Fruit fly (Drosophila melanogaster) whole organism, embryonic: ENCODE measurements around the gene CG33098.

Experiments
- C15 ChIP-seq: fragments of 200-800 bp; sonication (Bioruptor generic); IDR thresholded peaks from 3 replicates; pipeline ENCODE4 v1.3.6; 2022; ENCODE audit warnings: missing biosample characterization, missing genetic modification characterization
- CG11247 ChIP-seq: fragments of 200-800 bp; sonication (Bioruptor generic); IDR thresholded peaks from 2 replicates; pipeline ENCODE4 v1.3.6; 2022; ENCODE audit warnings: missing biosample characterization, missing genetic modification characterization
- CG12219 ChIP-seq: fragments of 200-800 bp; sonication (Bioruptor generic); optimal IDR thresholded peaks from 3 replicates; lab custom pipeline; 2018; ENCODE audit warnings: missing biosample characterization, mild to moderate bottlenecking, missing genetic modification characterization
- CG12236 ChIP-seq: fragments of 200-800 bp; sonication (Bioruptor generic); optimal IDR thresholded peaks from 2 replicates; lab custom pipeline; 2016; ENCODE audit warnings: missing biosample characterization, missing genetic modification characterization
- CG13624 ChIP-seq: fragments of 200-800 bp; sonication (Bioruptor generic); optimal IDR thresholded peaks from 2 replicates; lab custom pipeline; 2016; ENCODE audit warnings: missing biosample characterization, missing genetic modification characterization
- CG17328 ChIP-seq: fragments of 200-800 bp; sonication (Bioruptor generic); IDR thresholded peaks from 2 replicates; pipeline ENCODE4 v1.3.6; 2022; ENCODE audit warnings: missing biosample characterization, missing genetic modification characterization
- CG17912 ChIP-seq: fragments of 200-800 bp; sonication (Bioruptor generic); optimal IDR thresholded peaks from 2 replicates; lab custom pipeline; 2018; ENCODE audit warnings: missing biosample characterization, mild to moderate bottlenecking, missing genetic modification characterization
- CG18619 ChIP-seq: fragments of 200-800 bp; sonication (Bioruptor generic); optimal IDR thresholded peaks from 3 replicates; lab custom pipeline; 2017; ENCODE audit warnings: missing biosample characterization, mild to moderate bottlenecking, missing genetic modification characterization
- CG2202 ChIP-seq: fragments of 200-800 bp; sonication (Bioruptor generic); optimal IDR thresholded peaks from 2 replicates; lab custom pipeline; 2018; ENCODE audit warnings: missing biosample characterization, mild to moderate bottlenecking, missing genetic modification characterization
- CG2712 ChIP-seq: fragments of 200-800 bp; optimal IDR thresholded peaks from 3 replicates; lab custom pipeline; 2019; ENCODE audit warnings: missing biosample characterization, mild to moderate bottlenecking, missing genetic modification characterization, moderate library complexity
- CG33557 ChIP-seq: fragments of 200-800 bp; sonication (Bioruptor generic); optimal IDR thresholded peaks from 2 replicates; lab custom pipeline; 2019; ENCODE audit warnings: missing biosample characterization, mild to moderate bottlenecking, missing genetic modification characterization, moderate library complexity
- CG3407 ChIP-seq: fragments of 200-800 bp; sonication (Bioruptor generic); optimal IDR thresholded peaks from 2 replicates; lab custom pipeline; 2018; ENCODE audit warnings: missing biosample characterization, mild to moderate bottlenecking, missing genetic modification characterization
- CG3847 ChIP-seq: fragments of 200-800 bp; sonication (Bioruptor generic); IDR thresholded peaks from 2 replicates; pipeline ENCODE4 v1.3.6; 2022; ENCODE audit warnings: missing biosample characterization, missing genetic modification characterization
- CG6765 ChIP-seq: fragments of 200-800 bp; sonication (Bioruptor generic); optimal IDR thresholded peaks from 3 replicates; lab custom pipeline; 2017; ENCODE audit warnings: missing biosample characterization, mild to moderate bottlenecking, missing genetic modification characterization
- CG9215 ChIP-seq: fragments of 200-800 bp; sonication (Bioruptor generic); IDR thresholded peaks from 2 replicates; pipeline ENCODE4 v1.3.6; 2022; ENCODE audit warnings: missing biosample characterization, missing genetic modification characterization
- CG9817 ChIP-seq: fragments of 200-800 bp; sonication (Bioruptor generic); optimal IDR thresholded peaks from 2 replicates; lab custom pipeline; 2018; ENCODE audit warnings: missing biosample characterization, mild to moderate bottlenecking, missing genetic modification characterization, moderate library complexity
- CTCF ChIP-seq: fragments of 200-800 bp; sonication (Bioruptor generic); optimal IDR thresholded peaks from 2 replicates; lab custom pipeline; 2017; ENCODE audit warnings: missing biosample characterization, mild to moderate bottlenecking, missing genetic modification characterization, moderate library complexity
- D ChIP-seq, 2 experiments: fragments of 200-800 bp in 1 of 2; fragments of >200 bp in 1 of 2; sonication (Bioruptor generic) in 1 of 2; optimal IDR thresholded peaks; 2 replicates in 1 of 2; 3 replicates in 1 of 2; lab custom pipeline; 2017; ENCODE audit warnings: mild to moderate bottlenecking in 1 of 2, missing biosample characterization in 1 of 2, missing genetic modification characterization in 1 of 2, missing genetic modification reagents in 1 of 2
- Gsc ChIP-seq: fragments of 200-800 bp; sonication (Bioruptor generic); IDR thresholded peaks from 2 replicates; pipeline ENCODE4 v1.3.6; 2022; ENCODE audit warnings: missing biosample characterization, missing genetic modification characterization
- Hand ChIP-seq: fragments of 200-800 bp; sonication (Bioruptor generic); optimal IDR thresholded peaks from 2 replicates; lab custom pipeline; 2017; ENCODE audit warnings: mild to moderate bottlenecking, missing biosample characterization, missing genetic modification reagents, missing genetic modification characterization
- Hmx ChIP-seq: fragments of 200-800 bp; sonication (Bioruptor generic); optimal IDR thresholded peaks from 2 replicates; lab custom pipeline; 2016; ENCODE audit warnings: missing biosample characterization, missing genetic modification characterization
- Kr ChIP-seq: fragments of 200-800 bp; sonication (Bioruptor generic); optimal IDR thresholded peaks from 2 replicates; lab custom pipeline; 2017; ENCODE audit warnings: missing biosample characterization, mild to moderate bottlenecking, missing genetic modification characterization
- MESR4 ChIP-seq: fragments of 200-800 bp; sonication (Bioruptor generic); optimal IDR thresholded peaks from 2 replicates; lab custom pipeline; 2018; ENCODE audit warnings: missing biosample characterization, mild to moderate bottlenecking, missing genetic modification characterization, moderate library complexity
- Pdp1 ChIP-seq, 2 experiments: fragments of 200-800 bp; sonication (Bioruptor generic); optimal IDR thresholded peaks; 3 replicates each; lab custom pipeline; 2016; ENCODE audit warnings: missing biosample characterization in 2 of 2, missing genetic modification characterization in 2 of 2, mild to moderate bottlenecking in 1 of 2, moderate library complexity in 1 of 2
- Rfx ChIP-seq: fragments of 200-800 bp; sonication (Bioruptor generic); IDR thresholded peaks from 2 replicates; pipeline ENCODE4 v1.3.6; 2022; ENCODE audit warnings: missing biosample characterization, missing genetic modification characterization
- Ssrp ChIP-seq: fragments of 200-800 bp; sonication (Bioruptor generic); optimal IDR thresholded peaks from 2 replicates; lab custom pipeline; 2018; ENCODE audit warnings: missing biosample characterization, mild to moderate bottlenecking, missing genetic modification characterization, moderate library complexity
- abd-A ChIP-seq: fragments of 200-800 bp; sonication (Bioruptor generic); optimal IDR thresholded peaks from 3 replicates; lab custom pipeline; 2019; ENCODE audit warnings: missing biosample characterization, mild to moderate bottlenecking, missing genetic modification characterization, moderate library complexity
- chinmo ChIP-seq: fragments of 200-800 bp; sonication (Bioruptor generic); IDR thresholded peaks from 4 replicates; pipeline ENCODE4 v1.3.6; 2022; ENCODE audit warnings: missing biosample characterization, missing genetic modification characterization; ENCODE audit not compliant: partially characterized antibody
- exex ChIP-seq: fragments of 200-800 bp; sonication (Bioruptor generic); optimal IDR thresholded peaks from 4 replicates; lab custom pipeline; 2018; ENCODE audit warnings: missing biosample characterization, mild to moderate bottlenecking, missing genetic modification characterization, moderate library complexity
- grn ChIP-seq: fragments of 200-800 bp; sonication (Bioruptor generic); optimal IDR thresholded peaks from 3 replicates; lab custom pipeline; 2017; ENCODE audit warnings: missing biosample characterization, missing genetic modification characterization
- mirr ChIP-seq: fragments of 200-800 bp; sonication (Bioruptor generic); optimal IDR thresholded peaks from 3 replicates; lab custom pipeline; 2018; ENCODE audit warnings: missing biosample characterization, mild to moderate bottlenecking, missing genetic modification characterization
- pnt ChIP-seq: fragments of 200-800 bp; sonication (Bioruptor generic); optimal IDR thresholded peaks from 3 replicates; lab custom pipeline; 2016; ENCODE audit warnings: missing biosample characterization, missing genetic modification characterization
- run ChIP-seq: fragments of 200-800 bp; sonication (Bioruptor generic); optimal IDR thresholded peaks from 3 replicates; lab custom pipeline; 2018; ENCODE audit warnings: missing biosample characterization, mild to moderate bottlenecking, missing genetic modification characterization
- sd ChIP-seq: fragments of 200-800 bp; sonication (Bioruptor generic); optimal IDR thresholded peaks from 3 replicates; lab custom pipeline; 2018; ENCODE audit warnings: missing biosample characterization, mild to moderate bottlenecking, missing genetic modification characterization, moderate library complexity
- sug ChIP-seq: fragments of 200-800 bp; optimal IDR thresholded peaks from 2 replicates; lab custom pipeline; 2019; ENCODE audit warnings: missing biosample characterization, mild to moderate bottlenecking, missing genetic modification characterization, moderate library complexity
- tll ChIP-seq, 2 experiments: fragments of 200-800 bp in 1 of 2; fragments of >200 bp in 1 of 2; sonication (Bioruptor generic) in 1 of 2; optimal IDR thresholded peaks; 2 replicates each; lab custom pipeline; 2017 to 2019; ENCODE audit warnings: missing biosample characterization in 2 of 2, missing genetic modification characterization in 2 of 2, mild to moderate bottlenecking in 1 of 2, moderate library complexity in 1 of 2
- trh ChIP-seq: fragments of 200-800 bp; sonication (Bioruptor generic); optimal IDR thresholded peaks from 2 replicates; lab custom pipeline; 2016; ENCODE audit warnings: missing biosample characterization, missing genetic modification characterization
- vfl ChIP-seq: fragments of 200-800 bp; sonication (Bioruptor generic); optimal IDR thresholded peaks from 2 replicates; lab custom pipeline; 2016; ENCODE audit warnings: missing biosample characterization, missing genetic modification characterization

The CG33098 gene

DNA sequence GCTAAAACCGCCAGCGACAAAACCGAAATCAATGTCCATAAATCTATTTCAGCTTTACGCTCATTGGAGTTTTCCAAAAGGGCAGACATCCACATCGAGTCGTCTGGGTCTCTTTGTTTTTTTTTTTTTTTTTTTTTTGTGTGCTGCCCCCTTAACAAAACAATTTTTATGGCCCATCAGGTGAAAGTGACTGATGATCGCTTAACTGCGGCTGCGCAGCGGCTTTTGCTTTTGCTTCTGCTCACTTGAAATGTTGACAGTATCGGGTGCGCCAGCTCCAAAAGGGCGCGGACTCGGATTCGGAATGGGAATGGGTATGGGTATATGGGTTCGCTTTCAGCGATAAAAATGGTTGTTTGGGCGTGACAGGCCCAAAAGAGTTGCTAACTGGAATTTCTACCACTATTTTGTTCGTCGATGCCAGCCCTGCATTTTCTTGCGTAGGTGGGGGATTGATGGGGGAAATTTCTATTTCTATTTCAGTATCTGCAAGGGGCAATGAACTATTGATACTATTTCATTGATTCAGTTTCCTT, 25.0 kb upstream of the CG33098 start (continued):
- TF ChIP-seq tll (GFP tag; optimal IDR thresholded peaks at IDR 0.05; lab: Kevin White, UChicago) (no peak), Gsc (GFP tag; lab: Robert Waterston, UW) (no peak), CTCF (GFP tag; lab: Kevin White, UChicago) (no peak), CG3407 (GFP tag; lab: Kevin White, UChicago) (no peak), abd-A (tag; lab: Kevin White, UChicago) (peak; percentile 33), vfl (GFP tag; lab: Kevin White, UChicago) (no peak), trh (GFP tag; lab: Kevin White, UChicago) (no peak), CG17328 (GFP tag; lab: Robert Waterston, UW) (no peak), Rfx (no peak), CG18619 (GFP tag; lab: Kevin White, UChicago) (no peak), Hmx (GFP tag; lab: Kevin White, UChicago) (no peak), C15 (no peak), pnt (no peak), Kr (GFP tag; lab: Kevin White, UChicago) (no peak), Hand (no peak), CG12236 (GFP tag; lab: Kevin White, UChicago) (no peak)

DNA sequence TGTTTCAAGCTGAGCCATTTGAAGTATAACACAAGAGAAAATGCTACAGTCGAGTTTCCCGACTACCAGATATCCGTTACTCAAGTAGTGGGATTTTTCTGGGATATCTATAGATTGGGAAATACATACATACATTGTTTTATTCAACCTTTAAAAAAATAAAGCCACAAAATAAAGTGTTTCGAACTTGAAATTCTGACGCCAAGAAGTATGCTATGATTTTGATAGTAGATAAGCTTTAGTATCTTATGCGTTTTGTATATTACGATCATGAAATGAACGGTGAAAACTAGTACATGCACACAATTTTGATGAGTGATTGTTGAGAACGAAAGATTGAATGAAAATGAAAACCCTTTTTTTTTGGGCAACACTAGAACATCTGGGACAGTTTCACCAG, 23.4 kb upstream of the CG33098 start:
- TF ChIP-seq grn (GFP tag; lab: Kevin White, UChicago): peak; percentile 98
- no peak for TF ChIP-seq CG13624 (GFP tag; lab: Kevin White, UChicago)
- no peak for TF ChIP-seq CG12219 (GFP tag; lab: Kevin White, UChicago)
- no peak for TF ChIP-seq CG9817
- no peak for TF ChIP-seq CG11247 (GFP tag; lab: Robert Waterston, UW)
- no peak for TF ChIP-seq CG17912 (GFP tag; lab: Kevin White, UChicago)
- no peak for TF ChIP-seq CG33557 (GFP tag; lab: Kevin White, UChicago)
- TF ChIP-seq CG3847 (GFP tag; lab: Robert Waterston, UW): no peak

DNA sequence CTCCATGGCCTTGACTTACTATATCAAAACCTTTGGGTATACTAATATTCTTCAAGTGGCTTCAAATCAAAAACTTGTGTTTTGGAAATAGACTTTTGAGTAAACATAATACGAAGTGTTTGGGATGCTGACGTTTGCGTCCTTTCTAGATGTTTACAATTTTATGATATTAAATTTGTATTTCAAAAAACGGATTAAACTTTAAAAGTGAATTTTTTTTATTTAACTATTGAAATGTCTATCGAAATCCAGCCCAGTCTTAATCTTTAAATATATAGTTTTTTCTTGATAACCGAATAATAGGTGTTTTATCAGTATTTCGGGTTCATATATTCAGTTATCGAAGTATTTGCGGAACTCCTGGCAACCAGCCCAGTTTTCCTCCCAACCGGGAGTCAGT, 22.4 kb upstream of the CG33098 start, which contains the start of gene Tim17a1:
Tim17a1 (minus strand) TSS at position 101 of the 400 bp plus-strand sequence.
- TF ChIP-seq CG6765 (no peak), MESR4 (GFP tag; lab: Kevin White, UChicago) (no peak)
- TF ChIP-seq, all 482 proteins: peak for 0

DNA sequence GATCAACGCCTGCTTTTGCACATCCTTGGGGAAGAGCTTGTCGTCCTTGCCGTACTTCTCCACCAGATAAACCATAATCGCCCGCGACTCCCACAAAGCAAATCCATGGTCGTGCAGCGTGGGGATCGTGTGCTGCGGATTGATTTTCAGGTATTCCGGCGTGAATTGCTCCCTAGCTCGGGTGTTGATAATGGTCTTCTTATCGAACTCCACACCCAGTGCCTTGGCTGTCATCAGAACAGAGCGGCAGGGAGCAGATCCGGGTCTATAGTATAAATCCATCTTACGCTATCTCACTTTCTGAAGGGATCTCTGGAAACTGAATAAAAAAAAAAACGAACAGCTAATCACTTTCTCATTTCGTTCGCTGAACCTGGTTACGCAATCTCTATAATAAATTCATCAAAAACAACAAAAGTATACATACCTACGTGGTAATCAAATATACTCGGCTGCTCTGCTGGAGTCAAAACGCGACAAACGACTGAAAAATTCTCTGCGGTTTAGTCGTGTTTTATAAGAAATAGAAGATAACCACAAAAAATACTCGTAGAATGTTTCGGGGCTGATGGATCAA, 21.6 kb upstream of the CG33098 start, which contains the start of gene GstD10:
GstD10 (minus strand) TSS at position 472 of the 577 bp plus-strand sequence.
- peak in 1 of 2 experiments; percentile 79 for TF ChIP-seq Pdp1 (GFP tag; optimal IDR thresholded peaks at IDR 0.05; lab: Kevin White, UChicago)
- no peak for TF ChIP-seq CG2712 (tag; lab: Kevin White, UChicago)
- no peak for TF ChIP-seq D (optimal IDR thresholded peaks at IDR 0.05; lab: Kevin White, UChicago)
- TF ChIP-seq D (GFP tag; optimal IDR thresholded peaks at IDR 0.05; lab: Kevin White, UChicago): no peak
- no peak for TF ChIP-seq Ssrp
- no peak for TF ChIP-seq CG9215 (GFP tag; lab: Robert Waterston, UW)
- TF ChIP-seq chinmo (GFP tag; lab: Robert Waterston, UW): 0 out of 4 replicates have a peak, but pooled peaks have one; percentile 20

DNA sequence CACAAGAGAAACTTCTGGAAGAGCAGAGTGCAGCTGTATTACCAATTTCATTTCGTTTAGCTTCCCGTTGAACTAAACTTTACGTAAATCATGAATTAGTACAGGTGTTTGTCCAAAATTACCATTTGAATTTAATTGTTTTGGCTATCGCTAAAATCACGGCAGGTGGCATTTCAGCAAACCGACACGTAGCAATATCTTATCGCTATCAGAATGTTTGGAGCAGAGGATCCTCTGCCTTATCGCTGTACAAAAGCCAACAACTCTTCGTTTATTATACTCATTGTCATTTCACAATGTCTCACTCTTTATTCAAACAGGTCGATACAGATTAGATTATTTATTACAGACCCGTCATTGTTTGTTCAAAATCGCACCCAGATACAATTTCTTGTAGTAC, 21.1 kb upstream of the CG33098 start:
- TF ChIP-seq run (tag; lab: Kevin White, UChicago) (no peak), sug (tag; lab: Kevin White, UChicago) (peak; percentile 93), mirr (GFP tag; lab: Kevin White, UChicago) (peak; percentile 56), C15 (no peak), grn (GFP tag; lab: Kevin White, UChicago) (peak; percentile 67), CG2202 (tag; lab: Kevin White, UChicago) (no peak), sd (tag; lab: Kevin White, UChicago) (peak; percentile 44), exex (tag; lab: Kevin White, UChicago) (peak; percentile 76)
- TF ChIP-seq, all 482 proteins: peak for 5
